Worm (Caenorhabditis elegans): Measurements from ENCODE around the gene Y41C4A.8.

- no peak for TF ChIP-seq him-1 (tag; optimal IDR thresholded peaks at IDR 0.05)
- TF ChIP-seq W03F9.2 (tag; optimal IDR thresholded peaks at IDR 0.05): no peak
- no peak for TF ChIP-seq dao-5 (tag; optimal IDR thresholded peaks at IDR 0.05)
Observed at ce11 chrIII:11698569-11698968, 10.1 kb downstream of the Y41C4A.8 start, which contains the start of gene Y41C4A.7.

All from whole organism, L4/young adult.